Worm (Caenorhabditis elegans): ENCODE results near the gene K06H7.2.

ce11 chrIII:8109459-8110057 lies 16.2 kb downstream of the K06H7.2 start:
- TF ChIP-seq skn-1 (tag; optimal IDR thresholded peaks at IDR 0.05) (no peak), mdl-1 (tag; optimal IDR thresholded peaks at IDR 0.05) (no peak), nhr-237 (tag; optimal IDR thresholded peaks at IDR 0.05) (no peak), unc-39 (tag; optimal IDR thresholded peaks at IDR 0.05) (no peak), lsy-2 (tag; optimal IDR thresholded peaks at IDR 0.05) (peak; percentile 73 to 81), nhr-11 (tag; optimal IDR thresholded peaks at IDR 0.05) (no peak), nhr-21 (tag; optimal IDR thresholded peaks at IDR 0.05) (peak; percentile 82), nhr-23 (tag; optimal IDR thresholded peaks at IDR 0.05) (no peak), ztf-11 (tag; optimal IDR thresholded peaks at IDR 0.05) (no peak), nhr-77 (tag; optimal IDR thresholded peaks at IDR 0.05) (no peak), lin-13 (GFP tag; optimal IDR thresholded peaks at IDR 0.05) (peak; percentile 70)
